Worm (Caenorhabditis elegans) whole organism, late embryonic: ENCODE results near the gene ttr-24.

Source experiments
- F13H6.1 ChIP-seq: sonication (generic microtip); optimal IDR thresholded peaks from 2 replicates; lab custom pipeline; 2016; ENCODE audit warnings: missing genetic modification characterization, missing compliant biosample characterization
- ama-1 ChIP-seq: fragments of 150-350 bp; optimal IDR thresholded peaks from 2 replicates; lab custom pipeline; 2014
- fkh-10 ChIP-seq: fragments of 150-350 bp; optimal IDR thresholded peaks from 2 replicates; lab custom pipeline; 2014; ENCODE audit warnings: missing biosample characterization, missing genetic modification reagents, missing genetic modification characterization
- nhr-11 ChIP-seq: fragments of 150-350 bp; optimal IDR thresholded peaks from 2 replicates; lab custom pipeline; 2014; ENCODE audit warnings: missing biosample characterization, missing genetic modification characterization
- sox-4 ChIP-seq: sonication (generic microtip); optimal IDR thresholded peaks from 2 replicates; lab custom pipeline; 2017; ENCODE audit warnings: mild to moderate bottlenecking, missing genetic modification characterization, inconsistent platforms, missing compliant biosample characterization

DNA sequence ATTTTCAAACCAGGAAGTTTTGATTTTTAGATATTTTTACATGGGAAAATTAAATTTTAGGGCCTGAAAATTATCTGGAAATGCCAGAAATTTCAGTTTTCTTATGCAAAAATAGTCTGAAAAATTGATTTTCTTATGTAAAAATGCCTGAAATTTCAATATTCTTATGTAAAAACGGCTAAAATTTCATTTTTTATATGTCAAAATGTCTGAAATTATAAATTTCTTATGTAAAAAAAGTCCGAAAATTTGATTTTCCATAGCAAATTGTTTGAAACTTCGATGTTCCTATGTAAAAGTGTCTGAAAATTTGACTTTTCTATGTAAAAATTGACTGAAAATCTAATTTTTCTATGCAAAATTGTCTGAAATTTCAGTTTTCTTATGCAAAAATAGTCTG is 23.2 kb upstream of the ttr-24 start, which contains the start of gene Y51A2D.13:
- TF ChIP-seq nhr-11 (tag; lab: Kevin White, UChicago) (no peak), sox-4 (tag; lab: Kevin White, UChicago) (no peak), F13H6.1 (tag; lab: Kevin White, UChicago) (no peak), ama-1 (lab: Kevin White, UChicago) (no peak), fkh-10 (no peak)
